Fruit fly (Drosophila melanogaster): ENCODE measurements around the gene AP-1sigma.
A peak's percentile ranks its signal among the peaks of the same experiment; 100 is the strongest.

- TF ChIP-seq CG17806 (tag; optimal IDR thresholded peaks at IDR 0.05) (peak; percentile 70), CG15710 (tag; optimal IDR thresholded peaks at IDR 0.05) (peak; percentile 44), CG9948 (tag; optimal IDR thresholded peaks at IDR 0.05) (peak; percentile 57), CG8159 (tag; optimal IDR thresholded peaks at IDR 0.05) (peak; percentile 53), Snoo (tag; optimal IDR thresholded peaks at IDR 0.05) (no peak)
These were observed 36.5 kb upstream of the AP-1sigma start for dm6 chr3R:23921701-23922501.
